Fruit fly (Drosophila melanogaster): ENCODE measurements around the gene vn.

DNA sequence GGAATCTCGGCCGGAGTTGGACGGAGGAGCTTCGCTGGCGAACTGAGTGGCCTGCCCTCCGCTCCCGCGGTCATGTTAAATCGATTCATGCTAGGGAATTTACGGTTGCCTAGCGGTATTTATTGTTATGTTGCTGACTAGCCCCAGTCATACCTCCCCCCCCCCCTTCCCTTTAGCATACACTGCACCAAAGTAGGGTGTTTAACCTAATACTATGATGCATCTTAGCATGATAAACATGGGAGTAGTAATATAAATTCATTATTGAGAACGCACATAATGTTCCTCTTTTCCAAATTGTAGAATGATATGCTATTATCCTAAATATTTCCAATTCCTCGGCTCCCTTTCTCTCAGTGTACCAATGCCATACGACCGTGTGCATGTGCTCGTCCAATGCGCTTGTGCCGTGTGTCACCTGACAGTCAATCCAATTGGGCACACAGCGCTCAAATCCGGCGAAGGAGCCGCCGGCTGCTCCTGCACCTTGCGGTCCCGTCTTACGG is 48.9 kb downstream of the vn start, which contains the start of gene Tektin-C:
- TF ChIP-seq CG8478 (optimal IDR thresholded peaks at IDR 0.05) (no peak), CTCF (optimal IDR thresholded peaks at IDR 0.05) (no peak)

Data from S2 (cell line).